Fruit fly (Drosophila melanogaster) ovary, adult (tissue): ENCODE results near the gene Six4.

ENCODE experiments used
- CG17801 ChIP-seq: fragments of 200-800 bp; optimal IDR thresholded peaks from 2 replicates; lab custom pipeline; 2019; ENCODE audit warnings: missing biosample characterization, mild to moderate bottlenecking, missing genetic modification characterization, moderate library complexity; ENCODE audit not compliant: partially characterized antibody

Six4 gene

dm6 chr3L:20792693-20793092 is at the start of gene Six4:
Gene Six4 (minus strand): TSS chr3L:20792777.
- TF ChIP-seq CG17801 = no peak

DNA sequence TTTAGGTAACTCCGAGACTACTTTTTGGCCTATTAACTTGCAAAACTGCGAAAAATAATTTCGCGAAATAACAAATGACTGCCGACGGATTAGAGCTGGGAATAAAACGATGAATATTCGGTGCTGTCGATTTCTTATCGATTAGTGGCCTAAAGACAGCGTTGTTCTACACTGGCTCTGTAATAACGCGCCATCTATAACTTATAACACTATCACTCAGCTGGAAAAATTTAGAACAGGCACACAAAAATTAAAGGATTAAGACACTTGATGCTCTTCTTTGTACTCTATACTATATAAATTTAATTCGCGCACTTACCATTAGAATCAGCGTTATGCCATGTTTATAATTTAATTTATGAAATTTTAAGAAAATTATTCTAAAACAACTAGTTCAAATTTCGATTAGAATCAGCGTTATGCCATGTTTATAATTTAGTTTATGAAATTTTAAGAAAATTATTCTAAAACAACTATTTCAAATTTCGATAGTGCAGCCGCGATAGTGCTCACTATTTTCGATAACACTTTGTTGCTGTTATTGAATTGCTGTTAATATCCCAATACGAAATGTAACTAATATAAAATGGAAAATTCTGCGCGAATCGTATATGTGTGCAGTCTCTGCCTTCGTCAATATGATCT is 49.0 kb upstream of the Six4 start, which contains the start of the genes CSN3 and CG11456:
Gene CSN3, minus strand, starts transcription at position 112 of the 645 bp plus-strand sequence.
Gene CG11456, plus strand, starts transcription at position 523 of the 645 bp plus-strand sequence.
- no peak for TF ChIP-seq CG17801

DNA sequence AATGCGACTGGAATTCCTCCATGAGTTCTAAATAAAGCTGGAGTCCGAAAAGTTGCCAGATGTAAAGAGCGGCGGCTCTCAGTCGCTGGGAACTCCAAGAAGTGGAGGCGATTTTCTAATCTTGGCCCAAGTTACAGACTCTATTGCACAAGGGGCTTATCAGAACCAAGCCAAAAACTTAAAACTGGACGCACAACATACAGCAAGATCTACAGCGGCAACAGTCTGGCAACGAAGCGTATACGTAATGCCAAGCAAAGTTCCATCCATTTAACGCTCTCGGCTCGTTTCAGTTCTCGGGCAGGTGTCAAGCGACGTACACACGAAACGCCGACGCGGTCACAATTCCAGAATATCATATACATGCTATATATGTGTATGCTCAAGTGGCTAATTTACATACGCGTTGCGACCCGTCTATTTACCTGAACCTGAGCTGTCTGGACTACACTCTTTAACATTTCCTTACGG is 45.3 kb upstream of the Six4 start:
- TF ChIP-seq CG17801 = no peak

DNA sequence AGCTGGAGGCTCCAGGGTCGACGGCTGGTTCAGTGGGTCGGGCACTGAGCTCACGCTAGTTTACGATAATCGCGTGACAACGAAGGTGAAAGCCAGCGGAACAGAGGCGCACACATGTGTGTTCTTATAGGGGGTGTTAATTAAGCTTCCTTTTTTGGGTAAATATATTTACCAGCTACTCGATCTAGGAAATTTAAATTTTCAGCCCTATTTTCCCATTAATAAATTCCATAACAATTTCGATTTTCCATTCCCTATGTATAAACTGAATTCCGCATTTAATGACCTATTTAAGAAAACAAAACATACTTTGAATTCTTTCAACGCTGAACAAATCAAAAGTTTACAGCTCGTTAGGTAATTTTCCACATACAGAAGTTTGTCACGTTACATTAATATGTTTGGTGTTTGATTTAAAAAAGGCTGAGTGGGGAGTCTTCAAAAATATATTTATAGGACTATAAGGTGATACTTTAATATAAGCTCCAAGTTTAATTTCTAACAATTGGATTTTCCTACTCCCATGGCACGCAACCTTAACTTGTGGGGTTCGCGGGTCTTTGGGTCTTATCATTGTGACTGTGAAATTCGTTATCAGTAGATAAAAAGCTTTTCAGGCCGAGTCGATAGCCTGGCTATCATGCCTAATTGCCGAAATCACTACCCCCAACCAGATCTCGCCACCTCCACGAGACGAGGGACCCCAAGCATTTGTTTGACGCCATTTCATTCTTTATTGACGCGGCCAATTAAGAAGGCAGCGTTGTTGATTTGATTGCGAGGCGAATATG is 44.7 kb upstream of the Six4 start, which contains the start of gene CG13255:
Gene CG13255, plus strand, starts transcription at position 449 of the 791 bp plus-strand sequence.
- no peak for TF ChIP-seq CG17801

DNA sequence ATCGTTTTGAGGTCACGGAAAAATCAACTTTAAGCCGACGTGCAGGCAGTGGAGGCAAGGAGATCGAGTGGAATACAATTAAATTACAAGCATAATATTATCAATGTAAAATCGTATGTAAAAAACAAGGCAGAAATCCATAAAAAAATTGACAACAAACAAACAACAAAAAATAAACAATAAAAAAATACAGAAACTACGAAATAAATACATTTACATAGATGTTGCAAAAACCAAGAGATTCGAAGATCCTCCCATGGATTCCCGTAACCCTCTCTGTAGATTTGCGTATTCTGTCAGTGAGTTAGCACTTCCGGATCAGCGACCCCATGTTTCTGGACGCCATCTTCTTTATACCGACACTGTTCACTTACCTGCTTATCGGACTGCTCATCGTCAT is 43.3 kb upstream of the Six4 start, which contains the start of gene CG3288:
Gene CG3288, plus strand, starts transcription at position 301 of the 400 bp plus-strand sequence.
- no peak for TF ChIP-seq CG17801

- no peak for TF ChIP-seq CG17801
These were observed 41.6 kb upstream of the Six4 start for dm6 chr3L:20834150-20834549.

DNA sequence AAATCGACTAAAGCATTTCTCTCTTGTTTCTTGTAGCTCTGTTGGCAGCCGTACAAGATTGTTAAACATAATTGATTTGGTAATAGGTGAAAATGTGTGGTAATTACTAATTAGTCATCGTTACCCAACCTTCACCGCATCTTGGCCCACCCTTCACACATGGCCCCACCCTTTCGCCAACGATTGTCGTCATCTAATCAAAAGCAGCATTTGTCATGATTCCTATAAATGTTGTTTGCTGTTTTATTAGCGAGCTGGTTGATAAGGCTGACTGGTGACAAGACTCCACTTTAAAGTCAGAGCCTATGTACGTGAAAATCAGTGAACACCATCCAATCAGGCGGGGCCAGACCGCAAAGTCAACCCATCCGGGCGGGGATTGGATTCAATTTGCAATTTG is 37.8 kb upstream of the Six4 start:
- no peak for TF ChIP-seq CG17801

DNA sequence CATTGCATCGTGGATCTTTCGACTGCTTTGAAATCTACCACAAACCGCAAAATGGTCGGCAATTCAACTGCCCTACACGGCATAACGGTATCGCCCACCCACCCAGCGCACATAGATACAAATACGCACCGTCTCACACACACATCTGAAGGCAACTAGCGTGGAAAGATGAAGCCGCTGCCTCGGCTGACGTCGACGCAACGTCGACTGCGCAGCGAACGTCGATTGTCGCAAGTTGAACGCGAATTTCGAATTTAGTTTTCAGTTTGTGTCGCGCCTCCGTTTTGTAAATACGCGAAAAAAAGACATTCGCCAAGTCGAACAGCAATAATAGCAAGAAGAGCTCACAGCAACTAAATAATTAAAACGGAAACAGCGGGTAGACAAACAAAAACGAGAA is 35.4 kb upstream of the Six4 start:
- no peak for TF ChIP-seq CG17801

- no peak for TF ChIP-seq CG17801
These were observed 34.7 kb upstream of the Six4 start for dm6 chr3L:20826950-20827910.

DNA sequence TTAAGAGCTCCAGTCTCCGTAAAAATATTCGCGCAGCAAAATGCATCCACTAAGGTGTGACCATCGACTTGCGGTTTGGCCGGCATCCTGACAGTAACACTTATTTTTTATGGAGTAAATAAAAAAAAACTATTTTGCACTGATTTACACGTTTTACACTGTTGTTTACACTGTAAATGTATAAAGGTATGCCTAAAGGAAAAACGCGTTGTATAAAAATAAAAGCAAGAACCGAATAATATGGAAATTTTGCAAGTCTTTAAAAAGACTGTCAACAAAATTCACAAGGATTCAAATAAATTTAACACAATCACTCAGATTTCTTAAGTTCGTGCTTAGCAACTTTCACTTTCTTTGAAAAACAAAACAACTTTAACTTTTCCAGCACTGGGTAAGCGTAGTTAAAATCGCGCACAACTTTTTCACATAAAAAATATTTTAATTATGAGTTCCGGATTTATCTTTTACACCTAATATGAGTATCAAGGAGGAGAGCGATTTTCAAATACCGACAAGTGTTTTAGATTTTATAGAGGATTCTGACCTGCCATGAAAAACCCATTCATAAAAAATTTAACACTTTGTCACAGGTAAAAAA is 30.7 kb upstream of the Six4 start:
- no peak for TF ChIP-seq CG17801

DNA sequence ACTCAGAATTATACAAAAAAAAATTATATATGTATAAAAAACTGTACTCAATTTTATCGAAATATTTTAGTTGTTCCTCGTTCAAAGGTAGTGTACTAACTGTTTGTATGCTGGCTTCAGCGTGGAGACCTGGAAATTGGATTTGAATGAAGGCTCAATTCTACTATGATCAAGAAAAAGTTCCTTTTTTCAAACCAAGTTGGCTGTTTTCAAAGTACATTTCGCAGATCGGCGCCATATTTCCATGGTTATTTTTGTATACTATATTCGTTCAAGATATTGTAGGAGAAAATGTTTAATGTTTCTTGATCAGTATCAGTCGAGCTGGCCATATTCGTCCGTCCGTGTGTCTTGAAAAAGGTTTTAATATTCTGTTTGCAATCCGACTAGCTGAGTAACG is 25.4 kb upstream of the Six4 start, which contains the start of gene Mst77F:
Gene Mst77F, minus strand, starts transcription at position 101 of the 400 bp plus-strand sequence.
- TF ChIP-seq CG17801 = no peak

dm6 chr3L:20815666-20816375 is 23.2 kb upstream of the Six4 start, which contains the start of the genes CG3618 and Pka-R1:
Gene CG3618 (minus strand): TSS chr3L:20816075.
Gene Pka-R1 (plus strand): TSS chr3L:20816118.
- TF ChIP-seq CG17801 = peak; percentile 67

DNA sequence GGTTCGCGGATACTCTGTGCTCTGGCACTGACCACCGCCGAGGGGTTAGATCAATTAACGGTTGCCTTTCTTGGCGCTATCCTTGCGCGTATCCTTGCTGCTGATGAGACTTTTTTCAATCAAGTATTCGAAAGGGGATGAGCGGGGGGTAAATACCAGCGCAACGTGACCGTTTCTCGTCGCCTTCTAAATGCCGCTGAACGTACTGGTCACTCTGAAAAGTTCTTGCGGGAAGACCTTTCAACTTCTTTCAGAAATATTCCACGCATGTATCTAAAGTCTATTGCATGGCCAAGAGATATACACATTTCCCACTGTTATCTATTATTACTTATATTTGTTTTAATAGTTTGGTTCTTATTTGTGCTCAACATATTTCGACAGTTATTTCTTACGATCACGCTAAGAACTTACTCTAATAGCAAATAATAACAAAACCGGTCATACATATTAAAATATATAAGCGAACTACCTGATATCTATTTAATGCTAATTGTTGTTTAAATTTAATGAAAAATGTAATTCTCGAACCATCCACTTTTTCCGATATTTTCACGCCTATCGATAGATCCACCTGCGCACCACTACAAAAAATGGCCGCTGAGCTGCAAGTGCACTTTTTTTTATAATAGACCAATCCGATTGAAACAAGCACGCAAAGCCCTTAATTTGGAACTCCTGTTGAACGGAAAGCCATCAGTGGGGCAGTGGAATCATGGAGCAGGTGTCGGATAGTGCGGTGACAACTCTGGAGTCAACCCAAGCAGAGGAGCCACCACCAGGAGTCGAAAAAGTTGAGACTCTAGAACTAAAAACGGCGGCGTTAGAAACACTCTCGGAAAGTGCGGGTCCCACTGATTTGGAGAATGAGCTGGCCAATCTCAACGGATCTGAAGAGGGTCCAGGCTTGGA is 16.8 kb upstream of the Six4 start, which contains the start of the genes CG3634 and HIPP1:
Gene CG3634, minus strand, starts transcription at position 185 of the 912 bp plus-strand sequence.
Gene HIPP1, plus strand, starts transcription at position 582 of the 912 bp plus-strand sequence.
- no peak for TF ChIP-seq CG17801

DNA sequence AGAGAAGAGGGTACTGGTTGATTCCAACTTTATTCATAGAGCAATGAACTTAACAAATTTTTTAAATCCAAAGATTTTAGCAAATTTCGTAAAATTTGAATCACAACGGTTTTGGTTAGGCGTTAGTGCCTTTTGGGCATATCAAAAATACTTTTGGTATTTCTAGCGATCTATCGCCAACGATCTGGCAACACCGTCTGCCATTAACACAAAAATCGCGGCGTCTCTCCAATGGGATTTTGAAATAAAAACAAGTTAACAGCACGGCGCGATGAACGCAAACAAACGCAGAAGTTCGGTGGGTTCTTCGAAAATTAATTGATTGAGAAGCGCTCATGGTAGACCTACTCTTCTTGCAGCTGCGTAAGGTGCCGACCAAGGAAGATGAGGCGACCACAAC is 7.6 kb upstream of the Six4 start, which contains the start of gene Spc105R:
Gene Spc105R, plus strand, starts transcription at position 203 of the 400 bp plus-strand sequence.
- no peak for TF ChIP-seq CG17801
